Fruit fly (Drosophila melanogaster) whole organism: ENCODE results near the gene CG31156.

ENCODE experiments used
- CG8478 ChIP-seq: fragments of >200 bp; optimal IDR thresholded peaks from 2 replicates; lab custom pipeline; 2018; ENCODE audit warnings: inconsistent platforms
- Dll ChIP-seq: fragments of >200 bp; optimal IDR thresholded peaks from 2 replicates; lab custom pipeline; 2017
- EcR ChIP-seq, 2 experiments: fragments of >200 bp; optimal IDR thresholded peaks; 2 replicates each; lab custom pipeline; 2017; ENCODE audit warnings: missing biosample characterization in 2 of 2, missing genetic modification characterization in 2 of 2, missing genetic modification reagents in 2 of 2
- pan ChIP-seq: fragments of >200 bp; optimal IDR thresholded peaks from 2 replicates; lab custom pipeline; 2017
- psq ChIP-seq: fragments of >200 bp; optimal IDR thresholded peaks from 2 replicates; lab custom pipeline; 2017

DNA sequence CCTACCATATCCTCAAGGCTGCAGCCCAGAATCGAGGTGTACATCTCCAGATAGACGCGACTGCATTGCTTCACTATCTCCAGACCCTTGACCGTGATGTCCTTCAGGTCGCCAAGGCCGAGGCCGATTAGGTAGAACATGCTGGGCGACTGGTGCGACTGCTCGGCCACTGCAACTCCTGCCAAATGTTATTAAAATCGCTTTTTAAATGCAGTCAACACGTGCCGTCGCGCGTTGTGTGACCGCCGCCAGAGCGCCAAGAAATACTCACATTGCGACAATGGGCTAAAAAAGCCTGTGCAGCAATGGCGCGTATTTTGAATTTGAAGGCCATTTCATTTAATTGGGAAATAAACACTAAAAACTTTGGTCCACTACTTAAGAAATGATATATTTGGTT lies 30.5 kb downstream of the CG31156 start, which contains the start of gene Dph5:
- no peak for TF ChIP-seq pan
- TF ChIP-seq CG8478 (lab: Kevin White, UChicago) = no peak
- TF ChIP-seq psq (lab: Kevin White, UChicago) = no peak
- TF ChIP-seq EcR (GFP tag; optimal IDR thresholded peaks at IDR 0.05; lab: Kevin White, UChicago) = no peak
- no peak for TF ChIP-seq Dll
